Fruit fly (Drosophila melanogaster): ENCODE results near the gene CG4375.

CG4375 gene

dm6 chr2L:1070332-1070731, 43.6 kb upstream of the CG4375 start (continued):
- no peak for TF ChIP-seq C15 (GFP tag; IDR thresholded peaks at IDR 0.05)
- TF ChIP-seq CG10366 (GFP tag; IDR thresholded peaks at IDR 0.05): no peak; the same call in 1 of the 2 replicates
- TF ChIP-seq PHDP (tag; optimal IDR thresholded peaks at IDR 0.05): peak; percentile 18
- TF ChIP-seq pum (GFP tag; optimal IDR thresholded peaks at IDR 0.05): no peak
- TF ChIP-seq CG42726 (GFP tag; IDR thresholded peaks at IDR 0.05; ENCODE audit: partially characterized antibody): no peak
- no peak for TF ChIP-seq sr (GFP tag; IDR thresholded peaks at IDR 0.05)
- no peak for TF ChIP-seq lbe (GFP tag; optimal IDR thresholded peaks at IDR 0.05)
- no peak for TF ChIP-seq Bdp1 (GFP tag; optimal IDR thresholded peaks at IDR 0.05)
- TF ChIP-seq vfl (GFP tag; optimal IDR thresholded peaks at IDR 0.05): no peak
- peak; percentile 74 for TF ChIP-seq Drgx (GFP tag; IDR thresholded peaks at IDR 0.05)
- TF ChIP-seq Lim3 (GFP tag; IDR thresholded peaks at IDR 0.05): no peak
- no peak for TF ChIP-seq CG13624 (GFP tag; optimal IDR thresholded peaks at IDR 0.05)
- no peak for TF ChIP-seq btn (GFP tag; optimal IDR thresholded peaks at IDR 0.05)
- no peak for TF ChIP-seq Sry-β (GFP tag; optimal IDR thresholded peaks at IDR 0.05)
- TF ChIP-seq CG8765 (GFP tag; IDR thresholded peaks at IDR 0.05): peak; percentile 51
- TF ChIP-seq CG3995 (GFP tag; optimal IDR thresholded peaks at IDR 0.05): no peak
- TF ChIP-seq CG6654 (GFP tag; optimal IDR thresholded peaks at IDR 0.05): no peak
- no peak for TF ChIP-seq CG11085 (GFP tag; IDR thresholded peaks at IDR 0.05)
- no peak for TF ChIP-seq so (GFP tag; IDR thresholded peaks at IDR 0.05)
- peak; percentile 30 for TF ChIP-seq CG2202 (tag; optimal IDR thresholded peaks at IDR 0.05)
- peak; percentile 12 for TF ChIP-seq CG4424 (GFP tag; optimal IDR thresholded peaks at IDR 0.05)
- TF ChIP-seq unc-4 (GFP tag; IDR thresholded peaks at IDR 0.05; ENCODE audit: partially characterized antibody): no peak
- no peak for TF ChIP-seq fu2 (GFP tag; optimal IDR thresholded peaks at IDR 0.05)
- TF ChIP-seq salm (tag; optimal IDR thresholded peaks at IDR 0.05): no peak
- peak; percentile 35 for TF ChIP-seq nmo (GFP tag; optimal IDR thresholded peaks at IDR 0.05)
- TF ChIP-seq gsb (GFP tag; IDR thresholded peaks at IDR 0.05): no peak
- no peak for TF ChIP-seq CG10274 (GFP tag; optimal IDR thresholded peaks at IDR 0.05)
- no peak for TF ChIP-seq CG2129 (GFP tag; IDR thresholded peaks at IDR 0.05; ENCODE audit: partially characterized antibody)
- peak; percentile 10 for TF ChIP-seq tap (tag; optimal IDR thresholded peaks at IDR 0.05)
- TF ChIP-seq CG32772 (GFP tag; IDR thresholded peaks at IDR 0.05): peak; percentile 41; the same call in 1 of the 2 replicates
- TF ChIP-seq Meics (GFP tag; optimal IDR thresholded peaks at IDR 0.05): no peak
- TF ChIP-seq Xrp1 (GFP tag; IDR thresholded peaks at IDR 0.05): peak; percentile 73
- no peak for TF ChIP-seq ash1 (GFP tag; optimal IDR thresholded peaks at IDR 0.05)
- no peak for TF ChIP-seq CG11398 (GFP tag; optimal IDR thresholded peaks at IDR 0.05)
- no peak for TF ChIP-seq stc (GFP tag; IDR thresholded peaks at IDR 0.05)
- TF ChIP-seq CG17359 (tag; optimal IDR thresholded peaks at IDR 0.05): peak; percentile 29
- TF ChIP-seq CG18619 (GFP tag; optimal IDR thresholded peaks at IDR 0.05): no peak
- TF ChIP-seq HLHmδ (GFP tag; optimal IDR thresholded peaks at IDR 0.05): no peak
- TF ChIP-seq CG32532 (GFP tag; IDR thresholded peaks at IDR 0.05): no peak
- no peak for TF ChIP-seq Stat92E (GFP tag; optimal IDR thresholded peaks at IDR 0.05)
- TF ChIP-seq Ptx1 (GFP tag; IDR thresholded peaks at IDR 0.05): peak; percentile 26; the same call in 1 of the 2 replicates
- TF ChIP-seq Hmx (GFP tag; optimal IDR thresholded peaks at IDR 0.05): no peak
- TF ChIP-seq CG11456 (GFP tag; IDR thresholded peaks at IDR 0.05): 0 out of 3 replicates have a peak, but pooled peaks have one; percentile 46
- no peak for TF ChIP-seq sc (optimal IDR thresholded peaks at IDR 0.05)
- peak; percentile 33 for TF ChIP-seq sc (GFP tag; optimal IDR thresholded peaks at IDR 0.05)
- TF ChIP-seq chm (GFP tag; IDR thresholded peaks at IDR 0.05): no peak; the same call in 1 of the 2 replicates
- no peak for TF ChIP-seq Sin3A (optimal IDR thresholded peaks at IDR 0.05)
- TF ChIP-seq CG1024 (GFP tag; IDR thresholded peaks at IDR 0.05): no peak
- TF ChIP-seq otp (GFP tag; IDR thresholded peaks at IDR 0.05): no peak
- TF ChIP-seq CG6813 (GFP tag; optimal IDR thresholded peaks at IDR 0.05): peak; percentile 4
- TF ChIP-seq CG14050 (GFP tag; IDR thresholded peaks at IDR 0.05): no peak
- TF ChIP-seq CG16779 (GFP tag; IDR thresholded peaks at IDR 0.05): no peak
- no peak for TF ChIP-seq peb (GFP tag; IDR thresholded peaks at IDR 0.05)

Measured in whole organism, embryonic.